Worm (Caenorhabditis elegans) whole organism, dauer: ENCODE measurements around the gene C02B10.4.

ENCODE experiments used
- unc-62 ChIP-seq: sonication (generic microtip); optimal IDR thresholded peaks from 2 replicates; lab custom pipeline; 2017; ENCODE audit warnings: missing biosample characterization, missing genetic modification reagents, missing genetic modification characterization

Gene C02B10.4

DNA sequence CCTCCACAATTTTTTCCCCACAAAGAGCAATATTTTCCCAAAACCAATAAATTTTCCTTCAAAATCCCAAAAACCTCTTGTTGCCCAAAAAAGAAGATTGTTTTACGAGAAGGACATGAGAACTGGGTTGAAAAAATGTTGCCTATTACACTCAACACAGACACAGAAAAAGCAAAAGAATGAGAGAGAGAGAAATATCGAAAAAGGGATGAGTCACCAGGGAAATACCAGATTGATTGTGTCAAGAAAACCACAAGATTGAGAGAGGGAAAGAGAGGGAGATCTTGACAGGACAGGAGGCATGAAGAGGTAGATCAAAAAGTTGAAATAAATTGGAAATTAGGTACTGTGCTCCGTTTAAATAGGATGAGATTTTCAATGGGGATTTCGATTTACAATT lies 43.4 kb downstream of the C02B10.4 start:
- no peak for TF ChIP-seq unc-62 (GFP tag; lab: Kevin White, UChicago)

DNA sequence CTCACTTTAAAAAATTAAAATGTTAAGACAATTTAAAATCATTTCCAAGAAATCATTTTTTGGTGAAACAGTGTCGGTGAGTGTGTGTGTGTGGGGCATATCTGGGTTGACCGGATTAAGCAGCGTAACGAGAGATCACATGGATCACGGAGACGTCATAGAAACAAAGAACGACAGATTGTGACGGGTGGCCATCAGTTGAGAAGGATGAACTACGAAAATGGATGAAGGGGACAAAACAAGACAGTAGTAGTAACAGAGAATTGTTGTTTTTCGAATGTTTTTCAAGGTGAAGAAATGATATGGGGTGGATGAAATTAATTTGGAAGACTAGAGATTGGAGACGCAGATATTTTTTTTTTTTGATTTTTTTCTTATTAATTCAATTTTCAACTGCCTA lies 45.1 kb downstream of the C02B10.4 start:
- no peak for TF ChIP-seq unc-62 (GFP tag; lab: Kevin White, UChicago)

DNA sequence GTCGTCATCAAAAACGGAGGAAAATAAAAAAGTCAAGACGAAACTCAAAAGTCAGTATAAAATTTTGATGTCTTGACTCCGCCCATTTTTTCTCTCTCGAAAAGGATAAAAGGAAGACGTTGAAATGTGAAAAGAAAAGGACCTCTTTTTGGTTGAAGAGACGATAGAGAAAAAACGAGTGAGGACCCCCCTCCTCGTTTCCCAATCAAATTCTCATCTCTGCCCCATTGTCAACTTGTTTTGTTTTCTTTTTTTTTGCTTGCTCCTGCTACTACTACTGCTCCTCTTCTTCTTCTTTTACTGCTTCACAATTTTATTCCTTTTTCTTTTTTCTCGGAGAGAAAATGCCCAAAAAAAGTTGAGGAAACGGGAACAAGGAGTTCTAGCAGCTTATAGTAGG lies 46.4 kb downstream of the C02B10.4 start:
- TF ChIP-seq unc-62 (GFP tag; lab: Kevin White, UChicago), result no peak

DNA sequence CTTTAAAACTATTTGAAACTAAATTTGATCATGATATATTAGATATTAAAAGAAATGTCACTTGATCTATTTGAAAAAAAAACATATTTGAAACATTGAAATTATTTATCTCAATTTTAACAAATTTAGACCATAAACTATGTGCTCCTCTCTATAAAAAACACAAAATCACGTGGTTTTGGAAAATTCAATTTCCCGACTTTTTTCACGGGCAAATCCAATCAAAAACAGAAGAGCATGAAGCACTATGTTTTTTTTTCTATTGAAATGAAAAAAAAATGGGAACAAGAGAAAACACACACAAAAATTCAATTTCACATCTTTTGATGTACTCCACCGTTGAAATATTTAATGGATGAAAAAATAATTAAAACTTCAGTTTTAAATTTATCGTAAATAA lies 47.8 kb downstream of the C02B10.4 start:
- no peak for TF ChIP-seq unc-62 (GFP tag; lab: Kevin White, UChicago)

DNA sequence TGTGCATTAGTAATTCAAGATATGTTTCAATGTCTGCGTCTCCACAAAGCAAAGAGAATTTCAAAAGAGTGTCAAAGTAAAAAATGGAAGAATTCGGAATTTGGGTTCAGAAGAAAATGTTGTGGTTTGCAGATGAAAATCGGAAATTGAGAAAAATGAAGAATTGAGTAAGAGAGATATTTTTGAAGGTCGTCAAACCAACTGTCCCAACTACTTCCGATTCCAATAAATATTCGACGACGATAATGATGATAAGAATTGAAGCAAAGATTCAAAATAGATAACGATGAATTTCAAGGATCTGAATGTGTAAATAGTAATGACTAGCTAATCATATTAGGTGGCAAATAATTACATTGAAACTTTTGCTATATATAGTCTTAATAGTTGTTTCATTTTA lies 48.6 kb downstream of the C02B10.4 start:
- TF ChIP-seq unc-62 (GFP tag; lab: Kevin White, UChicago), result no peak
